Worm (Caenorhabditis elegans) whole organism, mixed stage, embryonic: ENCODE results near the gene tpp-2.

ENCODE experiments used
- blmp-1 ChIP-seq: fragments of 150-350 bp; optimal IDR thresholded peaks from 2 replicates; lab custom pipeline; 2014; ENCODE audit warnings: missing biosample characterization, missing genetic modification characterization
- ceh-39 ChIP-seq: fragments of 150-350 bp; optimal IDR thresholded peaks from 2 replicates; lab custom pipeline; 2014; ENCODE audit warnings: missing biosample characterization, missing genetic modification characterization
- ceh-43 ChIP-seq: fragments of 200-800 bp; sonication (Bioruptor generic); optimal IDR thresholded peaks from 2 replicates; lab custom pipeline; 2018; ENCODE audit warnings: mild to moderate bottlenecking, missing genetic modification characterization, moderate library complexity, missing compliant biosample characterization
- ceh-83 ChIP-seq: fragments of 200-800 bp; sonication (Bioruptor generic); optimal IDR thresholded peaks from 2 replicates; lab custom pipeline; 2018; ENCODE audit warnings: mild to moderate bottlenecking, missing genetic modification characterization, missing compliant biosample characterization
- cnd-1 ChIP-seq: fragments of 200-800 bp; sonication (Bioruptor generic); optimal IDR thresholded peaks from 2 replicates; lab custom pipeline; 2018; ENCODE audit warnings: mild to moderate bottlenecking, missing genetic modification characterization, missing compliant biosample characterization
- elt-3 ChIP-seq: fragments of 150-350 bp; optimal IDR thresholded peaks from 2 replicates; lab custom pipeline; 2014; ENCODE audit warnings: missing biosample characterization, missing genetic modification characterization
- mab-5 ChIP-seq: fragments of 150-350 bp; optimal IDR thresholded peaks from 2 replicates; lab custom pipeline; 2014; ENCODE audit warnings: missing biosample characterization, missing genetic modification characterization
- mep-1 ChIP-seq: fragments of 150-350 bp; optimal IDR thresholded peaks from 2 replicates; lab custom pipeline; 2017; ENCODE audit warnings: missing biosample characterization, missing genetic modification reagents, missing genetic modification characterization, inconsistent platforms
- mls-2 ChIP-seq: sonication (generic microtip); optimal IDR thresholded peaks from 2 replicates; lab custom pipeline; 2016; ENCODE audit warnings: mild to moderate bottlenecking, missing genetic modification characterization, moderate library complexity, missing compliant biosample characterization
- nhr-28 ChIP-seq: fragments of 150-350 bp; optimal IDR thresholded peaks from 2 replicates; lab custom pipeline; 2014; ENCODE audit warnings: missing biosample characterization, missing genetic modification characterization
- pha-4 ChIP-seq: fragments of 150-350 bp; optimal IDR thresholded peaks from 2 replicates; lab custom pipeline; 2018; ENCODE audit warnings: missing biosample characterization, missing genetic modification reagents, missing genetic modification characterization
- sem-2 ChIP-seq: fragments of 200-800 bp; sonication (Bioruptor generic); optimal IDR thresholded peaks from 2 replicates; lab custom pipeline; 2018; ENCODE audit warnings: mild to moderate bottlenecking, missing genetic modification characterization, missing compliant biosample characterization
- sptf-1 ChIP-seq: sonication (generic microtip); optimal IDR thresholded peaks from 2 replicates; lab custom pipeline; 2017; ENCODE audit warnings: mild to moderate bottlenecking, missing genetic modification characterization, moderate library complexity, missing compliant biosample characterization
- tbx-8 ChIP-seq: fragments of 200-800 bp; sonication (Bioruptor generic); optimal IDR thresholded peaks from 2 replicates; lab custom pipeline; 2018; ENCODE audit warnings: mild to moderate bottlenecking, missing genetic modification characterization, moderate library complexity, missing compliant biosample characterization
- unc-62 ChIP-seq: fragments of 150-350 bp; optimal IDR thresholded peaks from 2 replicates; lab custom pipeline; 2014; ENCODE audit warnings: missing biosample characterization, missing genetic modification reagents, missing genetic modification characterization
- zip-8 ChIP-seq: fragments of 150-350 bp; optimal IDR thresholded peaks from 2 replicates; lab custom pipeline; 2014; ENCODE audit warnings: missing biosample characterization, missing genetic modification characterization
- ztf-11 ChIP-seq: fragments of 150-350 bp; optimal IDR thresholded peaks from 2 replicates; lab custom pipeline; 2014; ENCODE audit warnings: missing biosample characterization, missing genetic modification characterization

The tpp-2 gene

DNA sequence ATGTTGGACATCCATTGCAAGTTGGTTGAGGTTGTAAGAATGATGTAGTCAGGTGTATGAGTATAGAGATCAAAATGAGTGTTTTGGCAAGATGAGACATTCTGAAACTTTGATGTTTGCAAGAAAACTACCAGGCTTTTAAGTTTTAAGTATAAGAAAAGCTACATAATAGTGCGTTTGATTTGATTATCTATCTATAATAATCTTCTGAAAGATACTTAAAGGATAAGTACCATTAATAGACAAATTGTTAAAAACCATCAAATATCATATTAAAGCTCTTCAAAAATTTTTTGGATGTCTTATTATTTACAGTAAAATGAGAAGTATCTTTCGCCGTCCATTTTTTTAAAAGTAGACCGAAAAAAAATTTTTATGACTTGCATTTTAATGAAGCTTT, 54.2 kb downstream of the tpp-2 start, which contains the start of gene R12C12.10:
Gene R12C12.10 (minus strand): TSS at position 101 of the 400 bp plus-strand sequence.
- no peak for TF ChIP-seq blmp-1 (tag; lab: Kevin White, UChicago)
- TF ChIP-seq tbx-8: no peak
- TF ChIP-seq cnd-1 (tag; lab: Kevin White, UChicago): no peak
- no peak for TF ChIP-seq mls-2 (tag; lab: Kevin White, UChicago)
- TF ChIP-seq elt-3 (tag; lab: Kevin White, UChicago): no peak
- TF ChIP-seq unc-62: no peak
- no peak for TF ChIP-seq pha-4 (tag; lab: Kevin White, UChicago)
- no peak for TF ChIP-seq sptf-1 (tag; lab: Kevin White, UChicago)
- TF ChIP-seq nhr-28 (tag; lab: Kevin White, UChicago): no peak
- TF ChIP-seq mab-5 (tag; lab: Kevin White, UChicago): no peak
- TF ChIP-seq sem-2 (GFP tag; lab: Kevin White, UChicago): no peak
- no peak for TF ChIP-seq zip-8 (tag; lab: Kevin White, UChicago)
- no peak for TF ChIP-seq mep-1 (tag; lab: Kevin White, UChicago)
- TF ChIP-seq ceh-83 (GFP tag; lab: Kevin White, UChicago): no peak
- no peak for TF ChIP-seq ceh-43 (GFP tag; lab: Kevin White, UChicago)
- no peak for TF ChIP-seq ceh-39 (tag; lab: Kevin White, UChicago)
- TF ChIP-seq ztf-11: no peak
- TF ChIP-seq, all 35 proteins: peak for 0
